Worm (Caenorhabditis elegans): ENCODE measurements around the gene nas-32.

DNA sequence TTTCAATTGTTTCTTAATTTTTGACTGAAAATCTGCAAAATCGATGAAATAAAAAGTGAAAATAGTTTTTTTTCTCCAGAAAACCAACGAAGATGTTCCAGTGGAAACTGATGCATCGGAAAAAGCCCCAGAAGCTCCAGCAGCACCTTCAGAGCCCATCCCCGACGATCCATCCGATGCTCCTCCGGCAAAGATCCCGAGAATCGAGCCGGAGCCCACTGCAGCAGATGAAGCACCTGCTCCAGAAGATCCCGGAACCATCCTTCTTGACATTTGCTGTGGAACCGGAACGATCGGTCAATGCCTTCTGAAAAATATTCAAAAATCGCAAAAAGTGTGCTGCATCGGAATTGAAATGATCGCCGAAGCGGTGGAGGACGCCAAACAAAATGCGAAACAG is 9.7 kb upstream of the nas-32 start:
- TF ChIP-seq skn-1 (tag; optimal IDR thresholded peaks at IDR 0.05) (no peak), mdl-1 (tag; optimal IDR thresholded peaks at IDR 0.05) (no peak), fkh-10 (GFP tag; optimal IDR thresholded peaks at IDR 0.05) (no peak), nhr-12 (tag; optimal IDR thresholded peaks at IDR 0.05) (no peak), unc-62 (GFP tag; optimal IDR thresholded peaks at IDR 0.05) (no peak), nhr-237 (tag; optimal IDR thresholded peaks at IDR 0.05) (no peak), ceh-16 (tag; optimal IDR thresholded peaks at IDR 0.05) (no peak), zag-1 (tag; optimal IDR thresholded peaks at IDR 0.05) (no peak)
